Worm (Caenorhabditis elegans): ENCODE measurements around the gene C49F8.15.

- TF ChIP-seq pqm-1 (tag; optimal IDR thresholded peaks at IDR 0.05) (no peak), elt-2 (tag; optimal IDR thresholded peaks at IDR 0.05) (no peak), ceh-6 (GFP tag; optimal IDR thresholded peaks at IDR 0.05) (no peak), ceh-45 (GFP tag; IDR thresholded peaks at IDR 0.05) (no peak), unc-86 (tag; optimal IDR thresholded peaks at IDR 0.05) (no peak), pag-3 (tag; optimal IDR thresholded peaks at IDR 0.05; ENCODE audit: borderline replicate concordance) (no peak), ceh-48 (tag; optimal IDR thresholded peaks at IDR 0.05) (no peak)
Measured at ce11 chrX:13328034-13328433, 34.4 kb downstream of the C49F8.15 start, which contains the start of gene sir-2.2.
